Worm (Caenorhabditis elegans) whole organism, dauer: ENCODE results near the gene T20B12.4.

Source experiments
- unc-62 ChIP-seq: sonication (generic microtip); optimal IDR thresholded peaks from 2 replicates; lab custom pipeline; 2017; ENCODE audit warnings: missing biosample characterization, missing genetic modification reagents, missing genetic modification characterization

Gene T20B12.4

ce11 chrIII:7395354-7395753 lies 27.8 kb downstream of the T20B12.4 start, which contains the start of gene lgc-50:
lgc-50 (minus strand) TSS chrIII:7395454.
- no peak for TF ChIP-seq unc-62

DNA sequence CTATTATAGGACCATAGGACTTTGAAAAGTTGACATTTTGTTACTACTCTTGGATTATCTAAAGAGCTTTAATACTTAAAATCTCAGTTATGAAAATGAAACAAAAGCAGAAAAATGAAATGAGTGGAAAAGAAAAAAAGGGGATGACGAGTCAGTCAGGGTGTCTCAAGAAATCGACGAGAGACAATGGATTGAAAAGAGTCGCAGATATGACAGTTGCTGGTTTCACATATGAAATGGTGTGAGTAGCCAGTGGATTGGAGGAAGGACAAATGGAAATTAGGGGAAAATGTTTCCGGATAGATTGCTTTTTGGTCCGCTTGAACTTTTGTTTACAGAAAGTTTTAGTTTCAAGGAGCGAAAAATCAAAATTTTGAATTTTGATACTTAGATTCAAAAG lies 29.7 kb downstream of the T20B12.4 start:
- no peak for TF ChIP-seq unc-62

- TF ChIP-seq unc-62: no peak
These were observed 31.5 kb downstream of the T20B12.4 start for ce11 chrIII:7399004-7399403.
